Worm (Caenorhabditis elegans) whole organism, mixed stage, embryonic: ENCODE results near the gene pri-1.

Experiments
- M03D4.4 ChIP-seq: sonication (generic microtip); optimal IDR thresholded peaks from 2 replicates; lab custom pipeline; 2017; ENCODE audit warnings: mild to moderate bottlenecking, missing genetic modification characterization, missing compliant biosample characterization
- bed-3 ChIP-seq: fragments of 200-800 bp; sonication (Bioruptor generic); optimal IDR thresholded peaks from 3 replicates; lab custom pipeline; 2018; ENCODE audit warnings: mild to moderate bottlenecking, missing genetic modification characterization, moderate library complexity, missing compliant biosample characterization
- ceh-39 ChIP-seq: fragments of 150-350 bp; optimal IDR thresholded peaks from 2 replicates; lab custom pipeline; 2014; ENCODE audit warnings: missing biosample characterization, missing genetic modification characterization
- ceh-43 ChIP-seq: fragments of 200-800 bp; sonication (Bioruptor generic); optimal IDR thresholded peaks from 2 replicates; lab custom pipeline; 2018; ENCODE audit warnings: mild to moderate bottlenecking, missing genetic modification characterization, moderate library complexity, missing compliant biosample characterization
- ceh-83 ChIP-seq: fragments of 200-800 bp; sonication (Bioruptor generic); optimal IDR thresholded peaks from 2 replicates; lab custom pipeline; 2018; ENCODE audit warnings: mild to moderate bottlenecking, missing genetic modification characterization, missing compliant biosample characterization
- ces-1 ChIP-seq: fragments of 150-350 bp; optimal IDR thresholded peaks from 2 replicates; lab custom pipeline; 2014; ENCODE audit warnings: missing biosample characterization, missing genetic modification reagents, missing genetic modification characterization
- cnd-1 ChIP-seq: fragments of 200-800 bp; sonication (Bioruptor generic); optimal IDR thresholded peaks from 2 replicates; lab custom pipeline; 2018; ENCODE audit warnings: mild to moderate bottlenecking, missing genetic modification characterization, missing compliant biosample characterization
- drap-1 ChIP-seq: fragments of 200-800 bp; sonication (Bioruptor generic); optimal IDR thresholded peaks from 3 replicates; lab custom pipeline; 2018; ENCODE audit warnings: mild to moderate bottlenecking, missing genetic modification characterization, missing compliant biosample characterization
- elt-1 ChIP-seq: sonication (generic microtip); optimal IDR thresholded peaks from 2 replicates; lab custom pipeline; 2017; ENCODE audit warnings: missing genetic modification characterization, mild to moderate bottlenecking, missing compliant biosample characterization, antibody characterized with exemption, moderate library complexity, borderline replicate concordance; ENCODE audit not compliant: insufficient read depth
- elt-3 ChIP-seq: fragments of 150-350 bp; optimal IDR thresholded peaks from 2 replicates; lab custom pipeline; 2014; ENCODE audit warnings: missing biosample characterization, missing genetic modification characterization
- flh-1 ChIP-seq: fragments of 200-800 bp; sonication (Bioruptor generic); optimal IDR thresholded peaks from 2 replicates; lab custom pipeline; 2018; ENCODE audit warnings: mild to moderate bottlenecking, missing genetic modification characterization, moderate library complexity, missing compliant biosample characterization
- ham-2 ChIP-seq: fragments of 200-800 bp; sonication (Bioruptor generic); optimal IDR thresholded peaks from 2 replicates; lab custom pipeline; 2018; ENCODE audit warnings: mild to moderate bottlenecking, missing genetic modification characterization, missing compliant biosample characterization
- hlh-1 ChIP-seq: fragments of 150-350 bp; optimal IDR thresholded peaks from 2 replicates; lab custom pipeline; 2014; ENCODE audit warnings: missing biosample characterization, missing genetic modification reagents, missing genetic modification characterization
- lin-13 ChIP-seq: fragments of 150-350 bp; optimal IDR thresholded peaks from 2 replicates; lab custom pipeline; 2014; ENCODE audit warnings: missing biosample characterization, missing genetic modification characterization
- lin-32 ChIP-seq: fragments of 200-800 bp; sonication (Bioruptor generic); optimal IDR thresholded peaks from 2 replicates; lab custom pipeline; 2018; ENCODE audit warnings: mild to moderate bottlenecking, missing genetic modification characterization, missing compliant biosample characterization
- lsy-2 ChIP-seq: fragments of 150-350 bp; optimal IDR thresholded peaks from 2 replicates; lab custom pipeline; 2014; ENCODE audit warnings: missing biosample characterization, missing genetic modification characterization
- mab-5 ChIP-seq: fragments of 150-350 bp; optimal IDR thresholded peaks from 2 replicates; lab custom pipeline; 2014; ENCODE audit warnings: missing biosample characterization, missing genetic modification characterization
- mep-1 ChIP-seq: fragments of 150-350 bp; optimal IDR thresholded peaks from 2 replicates; lab custom pipeline; 2017; ENCODE audit warnings: missing biosample characterization, missing genetic modification reagents, missing genetic modification characterization, inconsistent platforms
- mls-2 ChIP-seq: sonication (generic microtip); optimal IDR thresholded peaks from 2 replicates; lab custom pipeline; 2016; ENCODE audit warnings: mild to moderate bottlenecking, missing genetic modification characterization, moderate library complexity, missing compliant biosample characterization
- nhr-12 ChIP-seq: fragments of 150-350 bp; optimal IDR thresholded peaks from 2 replicates; lab custom pipeline; 2014; ENCODE audit warnings: missing biosample characterization, missing genetic modification characterization
- nhr-2 ChIP-seq: fragments of 150-350 bp; optimal IDR thresholded peaks from 2 replicates; lab custom pipeline; 2014; ENCODE audit warnings: missing biosample characterization, missing genetic modification characterization
- nhr-237 ChIP-seq: fragments of 150-350 bp; optimal IDR thresholded peaks from 2 replicates; lab custom pipeline; 2014; ENCODE audit warnings: missing biosample characterization, missing genetic modification characterization
- nhr-28 ChIP-seq: fragments of 150-350 bp; optimal IDR thresholded peaks from 2 replicates; lab custom pipeline; 2014; ENCODE audit warnings: missing biosample characterization, missing genetic modification characterization
- nhr-76 ChIP-seq: sonication (generic microtip); optimal IDR thresholded peaks from 2 replicates; lab custom pipeline; 2017; ENCODE audit warnings: missing biosample characterization, missing genetic modification characterization
- pha-4 ChIP-seq: fragments of 150-350 bp; optimal IDR thresholded peaks from 2 replicates; lab custom pipeline; 2018; ENCODE audit warnings: missing biosample characterization, missing genetic modification reagents, missing genetic modification characterization
- sem-2 ChIP-seq: fragments of 200-800 bp; sonication (Bioruptor generic); optimal IDR thresholded peaks from 2 replicates; lab custom pipeline; 2018; ENCODE audit warnings: mild to moderate bottlenecking, missing genetic modification characterization, missing compliant biosample characterization
- snpc-4 ChIP-seq: fragments of 150-350 bp; optimal IDR thresholded peaks from 2 replicates; lab custom pipeline; 2014; ENCODE audit warnings: missing biosample characterization, missing genetic modification characterization
- sptf-1 ChIP-seq: sonication (generic microtip); optimal IDR thresholded peaks from 2 replicates; lab custom pipeline; 2017; ENCODE audit warnings: mild to moderate bottlenecking, missing genetic modification characterization, moderate library complexity, missing compliant biosample characterization
- unc-120 ChIP-seq: sonication (generic microtip); optimal IDR thresholded peaks from 2 replicates; lab custom pipeline; 2017; ENCODE audit warnings: missing genetic modification characterization, missing compliant biosample characterization; ENCODE audit not compliant: poor library complexity, severe bottlenecking
- unc-39 ChIP-seq: fragments of 150-350 bp; optimal IDR thresholded peaks from 2 replicates; lab custom pipeline; 2014; ENCODE audit warnings: missing biosample characterization, missing genetic modification characterization
- unc-62 ChIP-seq: fragments of 150-350 bp; optimal IDR thresholded peaks from 2 replicates; lab custom pipeline; 2014; ENCODE audit warnings: missing biosample characterization, missing genetic modification reagents, missing genetic modification characterization
- zip-8 ChIP-seq: fragments of 150-350 bp; optimal IDR thresholded peaks from 2 replicates; lab custom pipeline; 2014; ENCODE audit warnings: missing biosample characterization, missing genetic modification characterization
- ztf-11 ChIP-seq: fragments of 150-350 bp; optimal IDR thresholded peaks from 2 replicates; lab custom pipeline; 2014; ENCODE audit warnings: missing biosample characterization, missing genetic modification characterization

Gene pri-1

ce11 chrIII:9608650-9609049, 5.4 kb downstream of the pri-1 start, which contains the start of gene clec-161:
Gene clec-161, minus strand, starts transcription at chrIII:9608750.
- no peak for TF ChIP-seq ham-2 (GFP tag; lab: Kevin White, UChicago)
- no peak for TF ChIP-seq snpc-4 (tag; lab: Kevin White, UChicago)
- no peak for TF ChIP-seq cnd-1 (tag; lab: Kevin White, UChicago)
- no peak for TF ChIP-seq zip-8 (tag; lab: Kevin White, UChicago)
- no peak for TF ChIP-seq flh-1 (GFP tag; lab: Kevin White, UChicago)
- TF ChIP-seq unc-62 (GFP tag; lab: Kevin White, UChicago), result no peak
- TF ChIP-seq ztf-11, result no peak
- no peak for TF ChIP-seq lsy-2
- no peak for TF ChIP-seq elt-1 (tag; lab: Kevin White, UChicago)

ce11 chrIII:9600645-9601044, 13.4 kb downstream of the pri-1 start, which contains the start of gene F58A4.2:
Gene F58A4.2, minus strand, starts transcription at chrIII:9600745.
- TF ChIP-seq mls-2 (tag; lab: Kevin White, UChicago) (no peak), ceh-43 (no peak), drap-1 (no peak), ztf-11 (no peak)

ce11 chrIII:9598168-9598567, 15.9 kb downstream of the pri-1 start, which contains the start of gene F58A4.1:
Gene F58A4.1, plus strand, starts transcription at chrIII:9598468.
- TF ChIP-seq nhr-12 (tag; lab: Kevin White, UChicago) (no peak), nhr-237 (no peak), lsy-2 (no peak), unc-39 (no peak), nhr-76 (tag; lab: Kevin White, UChicago) (no peak), sem-2 (GFP tag; lab: Kevin White, UChicago) (no peak), nhr-28 (tag; lab: Kevin White, UChicago) (no peak), ztf-11 (no peak), lin-32 (GFP tag; lab: Kevin White, UChicago) (no peak), elt-3 (no peak), snpc-4 (tag; lab: Kevin White, UChicago) (no peak), M03D4.4 (tag; lab: Kevin White, UChicago) (no peak), unc-120 (tag; lab: Kevin White, UChicago) (no peak), ham-2 (GFP tag; lab: Kevin White, UChicago) (no peak), pha-4 (no peak)

DNA sequence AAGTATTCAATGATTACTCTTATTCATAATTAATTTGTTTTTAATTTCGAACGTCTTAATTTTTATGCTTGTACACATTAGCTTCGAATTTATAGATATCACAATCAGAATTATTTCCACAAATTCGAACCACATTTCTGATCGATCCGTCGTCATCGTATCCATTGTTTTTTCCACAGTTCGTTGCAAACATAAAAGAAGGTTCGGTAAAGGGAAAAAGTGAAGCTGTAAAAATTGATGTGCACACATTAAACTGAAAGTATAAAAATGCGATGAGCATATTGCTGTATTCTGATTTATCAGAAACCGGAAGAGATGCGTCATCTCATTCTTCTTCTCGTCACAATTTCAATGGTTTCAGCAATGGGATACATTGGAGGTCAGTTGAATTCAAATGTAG, 17.0 kb downstream of the pri-1 start, which contains the start of gene C48B4.12:
C48B4.12 (plus strand) TSS at position 301 of the 400 bp plus-strand sequence.
- TF ChIP-seq flh-1 (GFP tag; lab: Kevin White, UChicago) (no peak), mep-1 (no peak), nhr-76 (tag; lab: Kevin White, UChicago) (no peak), nhr-12 (tag; lab: Kevin White, UChicago) (no peak), bed-3 (GFP tag; lab: Kevin White, UChicago) (no peak), M03D4.4 (tag; lab: Kevin White, UChicago) (no peak), nhr-2 (tag; lab: Kevin White, UChicago) (no peak), zip-8 (tag; lab: Kevin White, UChicago) (no peak), unc-62 (GFP tag; lab: Kevin White, UChicago) (no peak), unc-39 (no peak), mls-2 (tag; lab: Kevin White, UChicago) (no peak), nhr-237 (no peak), ceh-39 (tag; lab: Kevin White, UChicago) (no peak), nhr-28 (tag; lab: Kevin White, UChicago) (no peak), ceh-43 (no peak), lin-32 (GFP tag; lab: Kevin White, UChicago) (no peak)
- TF ChIP-seq, all 35 proteins: peak for 0

DNA sequence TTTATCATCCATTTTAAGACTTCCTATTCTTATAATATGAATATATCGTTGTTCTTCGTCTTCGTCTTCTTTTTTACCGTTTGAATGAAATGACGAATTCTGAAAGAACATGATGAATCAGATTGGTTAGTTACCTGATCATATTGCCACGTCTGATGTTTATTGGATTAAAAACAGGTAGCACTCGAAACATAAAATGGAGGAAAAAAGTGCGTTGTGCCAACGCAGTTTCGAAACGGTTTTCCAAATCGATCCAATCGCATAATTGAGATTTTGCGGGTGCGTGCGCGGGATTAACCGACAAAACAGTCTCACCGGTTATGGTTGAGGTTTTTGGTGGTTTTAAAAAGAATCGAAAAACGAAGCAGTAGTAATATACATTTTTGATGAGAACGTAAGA, 18.5 kb downstream of the pri-1 start, which contains the start of gene rom-2:
rom-2 (minus strand) TSS at position 101 of the 400 bp plus-strand sequence.
- TF ChIP-seq snpc-4 (tag; lab: Kevin White, UChicago), result no peak
- no peak for TF ChIP-seq sptf-1 (tag; lab: Kevin White, UChicago)

- TF ChIP-seq hlh-1 (no peak), cnd-1 (tag; lab: Kevin White, UChicago) (no peak), nhr-76 (tag; lab: Kevin White, UChicago) (no peak), unc-39 (no peak), nhr-237 (no peak), sptf-1 (tag; lab: Kevin White, UChicago) (no peak), snpc-4 (tag; lab: Kevin White, UChicago) (no peak), ham-2 (GFP tag; lab: Kevin White, UChicago) (no peak), sem-2 (GFP tag; lab: Kevin White, UChicago) (no peak), pha-4 (no peak), lin-13 (tag; lab: Kevin White, UChicago) (no peak), ces-1 (no peak), mab-5 (tag; lab: Kevin White, UChicago) (no peak), ceh-39 (tag; lab: Kevin White, UChicago) (no peak), nhr-12 (tag; lab: Kevin White, UChicago) (no peak), ceh-83 (GFP tag; lab: Kevin White, UChicago) (no peak)
Observed at ce11 chrIII:9592118-9592517, 22.0 kb downstream of the pri-1 start, which contains the start of gene acox-1.5. Gene acox-1.5, minus strand, starts transcription at chrIII:9592192.
